Worm (Caenorhabditis elegans): ENCODE data around the gene W03F9.4.
A peak's percentile ranks its signal among the peaks of the same experiment; 100 is the strongest.

W03F9.4 gene

DNA sequence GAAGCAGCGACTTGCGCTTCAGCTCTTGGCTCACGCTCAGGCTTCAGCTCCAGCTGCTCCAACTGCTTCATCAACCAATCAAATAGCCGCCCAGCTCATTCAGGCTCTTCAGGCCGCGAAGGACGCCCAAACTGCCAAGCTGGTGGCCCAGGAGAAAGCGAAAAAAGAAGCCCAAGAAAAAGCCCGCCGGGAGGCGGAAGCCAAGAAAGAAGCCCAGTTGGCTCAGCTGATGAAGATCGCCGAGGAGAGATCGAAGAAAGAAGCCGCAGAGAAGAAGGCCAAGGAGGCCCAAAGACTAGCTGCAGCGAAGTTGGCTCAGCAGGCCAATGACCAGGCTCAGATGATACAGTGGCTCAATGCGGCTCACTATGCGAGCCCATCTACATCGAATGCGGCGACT is 34.9 kb downstream of the W03F9.4 start:
- TF ChIP-seq ceh-27 (GFP tag; optimal IDR thresholded peaks at IDR 0.05) (no peak), tbp1 (GFP tag; optimal IDR thresholded peaks at IDR 0.05) (no peak), gei-17 (GFP tag; optimal IDR thresholded peaks at IDR 0.05) (no peak), sea-2 (GFP tag; IDR thresholded peaks at IDR 0.05) (0 out of 2 replicates have a peak, but pooled peaks have one; percentile 8), fkh-3 (tag; optimal IDR thresholded peaks at IDR 0.05) (peak; percentile 9), mel-28 (tag; optimal IDR thresholded peaks at IDR 0.05; ENCODE audit: borderline replicate concordance) (no peak), egrh-3 (GFP tag; IDR thresholded peaks at IDR 0.05) (peak; percentile 37; the same call in 1 of the 2 replicates), lin-26 (GFP tag; IDR thresholded peaks at IDR 0.05) (no peak), dpff-1 (tag; optimal IDR thresholded peaks at IDR 0.05) (no peak), ama-1 (optimal IDR thresholded peaks at IDR 0.05) (no peak), ama-1 (GFP tag; optimal IDR thresholded peaks at IDR 0.05) (no peak), lin-35 (GFP tag; optimal IDR thresholded peaks at IDR 0.05) (no peak), B0035.1 (tag; optimal IDR thresholded peaks at IDR 0.05) (no peak), hmg-1.2 (GFP tag; IDR thresholded peaks at IDR 0.05) (no peak), F39B2.1 (GFP tag; IDR thresholded peaks at IDR 0.05) (no peak), zfh-2 (GFP tag; conservative IDR thresholded peaks at IDR 0.05) (peak; percentile 72), efl-1 (GFP tag; optimal IDR thresholded peaks at IDR 0.05) (no peak), lin-54 (GFP tag; optimal IDR thresholded peaks at IDR 0.05) (no peak), F33H1.4 (GFP tag; IDR thresholded peaks at IDR 0.05) (no peak)

DNA sequence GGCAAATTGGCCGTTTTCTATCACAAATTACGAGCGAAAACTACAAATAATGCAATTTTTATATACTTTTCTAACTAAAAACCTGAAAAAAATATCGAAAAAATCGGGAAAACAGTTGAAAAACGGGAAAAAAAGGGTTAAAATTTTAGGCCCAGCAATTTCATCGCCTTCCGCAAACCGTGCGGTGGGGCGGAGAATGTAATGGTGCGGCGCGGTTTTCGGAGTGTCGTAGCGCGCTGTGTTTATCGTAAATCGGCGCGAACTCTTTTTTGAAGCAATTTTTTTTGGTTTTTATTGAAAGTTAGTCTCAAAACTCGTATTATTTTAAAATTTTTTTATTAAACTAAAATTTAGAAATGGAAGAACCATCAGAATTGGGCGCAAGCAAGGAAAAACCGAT is 46.7 kb downstream of the W03F9.4 start, which contains the start of gene picd-1:
TSS of gene picd-1 (plus strand) at position 352 of the 400 bp plus-strand sequence.
- peak; percentile 28; the same call in 1 of the 2 replicates for TF ChIP-seq rcor-1 (GFP tag; IDR thresholded peaks at IDR 0.05)
- peak; percentile 3 for TF ChIP-seq lsl-1 (GFP tag; optimal IDR thresholded peaks at IDR 0.05)
- TF ChIP-seq snpc-3.4 (tag; optimal IDR thresholded peaks at IDR 0.05) = peak; percentile 40
- peak; percentile 59 for TF ChIP-seq F23B12.7 (tag; optimal IDR thresholded peaks at IDR 0.05; ENCODE audit: insufficient read depth)
- TF ChIP-seq lin-54 (GFP tag; optimal IDR thresholded peaks at IDR 0.05) = peak; percentile 51
- TF ChIP-seq hlh-12 (tag; optimal IDR thresholded peaks at IDR 0.05) = no peak
- no peak for TF ChIP-seq nhr-90 (tag; optimal IDR thresholded peaks at IDR 0.05)
- TF ChIP-seq F33H1.4 (GFP tag; IDR thresholded peaks at IDR 0.05) = peak; percentile 24; the same call in 1 of the 2 replicates
- no peak for TF ChIP-seq hrde-1 (tag; optimal IDR thresholded peaks at IDR 0.05; ENCODE audit: borderline replicate concordance)
- TF ChIP-seq ztf-6 (GFP tag; IDR thresholded peaks at IDR 0.05) = no peak
- TF ChIP-seq zim-3 (tag; optimal IDR thresholded peaks at IDR 0.05) = no peak
- no peak for TF ChIP-seq nfya-2 (GFP tag; IDR thresholded peaks at IDR 0.05)
- TF ChIP-seq T07F8.4 (tag; optimal IDR thresholded peaks at IDR 0.05) = no peak
- no peak for TF ChIP-seq ztf-18 (tag; optimal IDR thresholded peaks at IDR 0.05)
- peak; percentile 68 for TF ChIP-seq efl-1 (GFP tag; optimal IDR thresholded peaks at IDR 0.05)
- no peak for TF ChIP-seq snpc-4 (GFP tag; optimal IDR thresholded peaks at IDR 0.05)
- TF ChIP-seq snpc-4 (tag; optimal IDR thresholded peaks at IDR 0.05) = peak in 2 of 4 experiments; percentile 54 to 71
- peak; percentile 24 for TF ChIP-seq tbp1 (GFP tag; optimal IDR thresholded peaks at IDR 0.05)
- no peak; the same call in 1 of the 2 replicates for TF ChIP-seq pbrm-1 (GFP tag; IDR thresholded peaks at IDR 0.05)
- peak in 1 of 3 experiments; percentile 36 for TF ChIP-seq lin-35 (GFP tag; optimal IDR thresholded peaks at IDR 0.05)
- TF ChIP-seq snpc-1.3 (tag; optimal IDR thresholded peaks at IDR 0.05; ENCODE audit: insufficient read depth) = peak; percentile 63
- TF ChIP-seq F49E8.2 (tag; optimal IDR thresholded peaks at IDR 0.05; ENCODE audit: insufficient read depth) = peak; percentile 9
- TF ChIP-seq aptf-3 (GFP tag; IDR thresholded peaks at IDR 0.05) = no peak
- TF ChIP-seq madf-6 (GFP tag; IDR thresholded peaks at IDR 0.05) = peak; percentile 22; the same call in 1 of the 2 replicates
- no peak for TF ChIP-seq T26A5.8 (tag; optimal IDR thresholded peaks at IDR 0.05)
- peak; percentile 65 for TF ChIP-seq attf-5 (GFP tag; optimal IDR thresholded peaks at IDR 0.05)
- TF ChIP-seq ccch-3 (GFP tag; optimal IDR thresholded peaks at IDR 0.05) = no peak
- peak; percentile 24 for TF ChIP-seq ceh-27 (GFP tag; optimal IDR thresholded peaks at IDR 0.05)
- TF ChIP-seq attf-3 (GFP tag; conservative IDR thresholded peaks at IDR 0.05) = peak; percentile 99
- TF ChIP-seq mcd-1 (GFP tag; IDR thresholded peaks at IDR 0.05) = peak; percentile 65
- peak; percentile 69 for TF ChIP-seq D2030.7 (GFP tag; IDR thresholded peaks at IDR 0.05)
- 0 out of 2 replicates have a peak, but pooled peaks have one; percentile 46 for TF ChIP-seq nfyb-1 (GFP tag; IDR thresholded peaks at IDR 0.05)
- peak; percentile 45 for TF ChIP-seq dpl-1 (GFP tag; optimal IDR thresholded peaks at IDR 0.05)
- TF ChIP-seq K12H6.12 (tag; optimal IDR thresholded peaks at IDR 0.05) = peak; percentile 29
